Fruit fly (Drosophila melanogaster) whole organism, wandering third instar larva: Measurements from ENCODE around the gene CG34299.

Source experiments
- Abd-B ChIP-seq: fragments of >200 bp; optimal IDR thresholded peaks from 2 replicates; lab custom pipeline; 2017; ENCODE audit warnings: missing biosample characterization, missing genetic modification characterization
- GATAd ChIP-seq: sonication (Bioruptor generic); optimal IDR thresholded peaks from 2 replicates; lab custom pipeline; 2016; ENCODE audit warnings: missing biosample characterization, missing genetic modification characterization
- Hnf4 ChIP-seq: fragments of 200-800 bp; sonication (Bioruptor generic); optimal IDR thresholded peaks from 2 replicates; lab custom pipeline; 2016; ENCODE audit warnings: missing biosample characterization, mild to moderate bottlenecking, missing genetic modification characterization
- Hr78 ChIP-seq: fragments of >200 bp; optimal IDR thresholded peaks from 2 replicates; lab custom pipeline; 2017; ENCODE audit warnings: missing biosample characterization, missing genetic modification characterization
- N ChIP-seq: fragments of >200 bp; optimal IDR thresholded peaks from 2 replicates; lab custom pipeline; 2018; ENCODE audit warnings: missing biosample characterization, missing external identifiers, missing genetic modification characterization
- Vsx2 ChIP-seq: fragments of 200-300, 225-300 bp; sonication (Bioruptor generic); optimal IDR thresholded peaks from 2 replicates; lab custom pipeline; 2018; ENCODE audit warnings: missing biosample characterization, missing genetic modification characterization; ENCODE audit not compliant: partially characterized antibody
- brk ChIP-seq: fragments of 200-800 bp; sonication (Bioruptor generic); optimal IDR thresholded peaks from 2 replicates; lab custom pipeline; 2016; ENCODE audit warnings: missing biosample characterization, mild to moderate bottlenecking, missing genetic modification characterization
- dsf ChIP-seq: sonication (Bioruptor generic); optimal IDR thresholded peaks from 2 replicates; lab custom pipeline; 2016; ENCODE audit warnings: missing biosample characterization, missing genetic modification characterization, borderline replicate concordance
- foxo ChIP-seq, 2 experiments: fragments of 200-800 bp; sonication (Bioruptor generic); optimal IDR thresholded peaks; 2 replicates in 1 of 2; 3 replicates in 1 of 2; lab custom pipeline; 2016 to 2017; ENCODE audit warnings: missing biosample characterization in 2 of 2, missing genetic modification characterization in 2 of 2
- fru ChIP-seq: fragments of 200-800 bp; sonication (Bioruptor generic); optimal IDR thresholded peaks from 3 replicates; lab custom pipeline; 2016; ENCODE audit warnings: missing biosample characterization, mild to moderate bottlenecking, missing genetic modification characterization
- h ChIP-seq: fragments of 200-800 bp; sonication (Bioruptor generic); optimal IDR thresholded peaks from 3 replicates; lab custom pipeline; 2016; ENCODE audit warnings: missing biosample characterization, mild to moderate bottlenecking, missing genetic modification characterization
- pan ChIP-seq: fragments of >200 bp; optimal IDR thresholded peaks from 2 replicates; lab custom pipeline; 2017

DNA sequence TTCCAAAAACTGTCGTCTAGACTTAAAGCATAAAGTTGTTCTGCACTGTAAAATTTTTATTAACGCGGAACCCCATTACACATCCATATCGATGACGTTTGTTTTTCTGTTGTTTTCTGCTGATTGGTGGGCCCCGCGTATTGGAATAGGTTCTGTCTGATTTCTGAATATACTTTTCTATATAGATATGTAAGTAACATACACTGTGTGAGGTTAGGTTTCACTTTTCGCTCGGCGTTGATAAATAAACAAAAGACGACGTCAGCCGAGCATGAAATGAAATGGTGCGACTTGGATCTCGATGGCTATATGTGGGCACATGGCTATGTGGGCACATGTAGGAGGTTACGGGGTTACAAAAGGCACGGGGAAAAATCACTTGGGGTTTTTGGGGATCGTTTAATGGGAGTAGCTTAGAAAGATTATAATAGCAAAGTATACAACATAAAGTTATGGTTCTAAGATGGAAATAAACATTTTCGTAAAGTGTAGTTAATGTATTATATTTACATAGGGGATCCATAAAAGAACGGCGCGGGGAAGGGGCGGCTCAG lies 33.7 kb downstream of the CG34299 start:
- TF ChIP-seq Hr78 (GFP tag; lab: Kevin White, UChicago) (no peak), brk (GFP tag; lab: Kevin White, UChicago) (no peak), foxo (GFP tag; optimal IDR thresholded peaks at IDR 0.05; lab: Kevin White, UChicago) (no peak), Hnf4 (GFP tag; lab: Kevin White, UChicago) (no peak), pan (lab: Kevin White, UChicago) (no peak), dsf (GFP tag; lab: Kevin White, UChicago) (no peak), Vsx2 (GFP tag; lab: Kevin White, UChicago) (no peak), Abd-B (GFP tag; lab: Kevin White, UChicago) (no peak), fru (GFP tag; lab: Kevin White, UChicago) (no peak), GATAd (GFP tag; lab: Kevin White, UChicago) (no peak), N (GFP tag; lab: Kevin White, UChicago) (no peak), h (GFP tag; lab: Kevin White, UChicago) (no peak)
